Fruit fly (Drosophila melanogaster) whole organism, pupa: ENCODE results near the gene CG31077.

Experiments used
- CG10348 ChIP-seq: fragments of 200-800 bp; sonication (Bioruptor generic); IDR thresholded peaks from 2 replicates; pipeline ENCODE4 v1.3.6; 2022; ENCODE audit warnings: missing biosample characterization, missing genetic modification characterization
- CG12605 ChIP-seq: fragments of 200-800 bp; sonication (Bioruptor generic); IDR thresholded peaks from 2 replicates; pipeline ENCODE4 v1.3.6; 2022; ENCODE audit warnings: missing biosample characterization, missing genetic modification characterization
- CG15710 ChIP-seq: fragments of 200-800 bp; sonication (Bioruptor generic); optimal IDR thresholded peaks from 2 replicates; lab custom pipeline; 2018; ENCODE audit warnings: missing biosample characterization, mild to moderate bottlenecking, missing genetic modification characterization, moderate library complexity
- CG32121 ChIP-seq: fragments of 200-800 bp; sonication (Bioruptor generic); IDR thresholded peaks from 2 replicates; pipeline ENCODE4 v1.3.6; 2022; ENCODE audit warnings: missing biosample characterization, missing genetic modification characterization
- CG4496 ChIP-seq: fragments of 200-800 bp; sonication (Bioruptor generic); IDR thresholded peaks from 3 replicates; pipeline ENCODE4 v1.3.6; 2022; ENCODE audit warnings: missing biosample characterization, missing genetic modification characterization
- CG8159 ChIP-seq: fragments of 200-800 bp; sonication (Bioruptor generic); optimal IDR thresholded peaks from 3 replicates; lab custom pipeline; 2018; ENCODE audit warnings: missing biosample characterization, mild to moderate bottlenecking, missing genetic modification characterization, moderate library complexity
- CG8301 ChIP-seq: fragments of 200-800 bp; sonication (Bioruptor generic); optimal IDR thresholded peaks from 2 replicates; lab custom pipeline; 2018; ENCODE audit warnings: missing biosample characterization, mild to moderate bottlenecking, missing genetic modification characterization
- CG9948 ChIP-seq: fragments of 200-800 bp; sonication (Bioruptor generic); optimal IDR thresholded peaks from 2 replicates; lab custom pipeline; 2018; ENCODE audit warnings: missing biosample characterization, mild to moderate bottlenecking, missing genetic modification characterization, moderate library complexity
- EcR ChIP-seq: fragments of 200-800 bp; sonication (Bioruptor generic); optimal IDR thresholded peaks from 3 replicates; lab custom pipeline; 2019; ENCODE audit warnings: missing biosample characterization, missing genetic modification characterization, mild to moderate bottlenecking, moderate library complexity, missing genetic modification reagents
- Pif1B ChIP-seq: fragments of 200-800 bp; sonication (Bioruptor generic); optimal IDR thresholded peaks from 3 replicates; lab custom pipeline; 2016; ENCODE audit warnings: missing biosample characterization, missing genetic modification characterization
- Snoo ChIP-seq: fragments of 200-800 bp; sonication (Bioruptor generic); optimal IDR thresholded peaks from 3 replicates; lab custom pipeline; 2017; ENCODE audit warnings: missing biosample characterization, mild to moderate bottlenecking, missing genetic modification characterization, inconsistent platforms
- fd96Ca ChIP-seq: fragments of 200-800 bp; sonication (Bioruptor generic); IDR thresholded peaks from 3 replicates; pipeline ENCODE4 v1.3.6; 2022; ENCODE audit warnings: missing biosample characterization, missing genetic modification characterization
- gl ChIP-seq: fragments of 200-800 bp; sonication (Bioruptor generic); optimal IDR thresholded peaks from 2 replicates; lab custom pipeline; 2018; ENCODE audit warnings: missing biosample characterization, mild to moderate bottlenecking, missing genetic modification characterization

DNA sequence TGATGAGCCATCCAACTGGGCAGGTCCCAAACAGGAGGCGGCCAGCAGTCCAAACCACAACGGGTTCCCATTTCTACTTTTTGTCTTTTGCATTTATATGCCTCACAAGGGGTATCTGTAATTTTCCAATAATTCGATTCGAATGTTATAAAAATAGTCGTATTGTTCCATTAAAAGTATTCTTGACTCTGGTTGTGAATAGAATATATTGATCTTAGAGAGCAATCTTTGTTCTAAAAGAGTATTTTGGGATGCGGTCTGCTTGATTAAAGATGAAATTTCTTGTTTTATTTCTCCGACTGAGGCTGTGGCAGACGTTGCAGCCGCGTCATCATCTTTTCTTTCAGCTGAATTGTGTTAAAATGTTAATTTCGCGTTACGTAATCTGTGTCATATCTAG lies 34.4 kb downstream of the CG31077 start:
- TF ChIP-seq CG10348 (GFP tag; lab: Robert Waterston, UW) (no peak), CG4496 (GFP tag; lab: Robert Waterston, UW) (0 out of 3 replicates have a peak, but pooled peaks have one; percentile 17), CG8159 (no peak), CG9948 (tag; lab: Kevin White, UChicago) (no peak), gl (tag; lab: Kevin White, UChicago) (no peak), CG15710 (no peak), Pif1B (GFP tag; lab: Kevin White, UChicago) (no peak), fd96Ca (GFP tag; lab: Robert Waterston, UW) (no peak), CG32121 (GFP tag; lab: Robert Waterston, UW) (no peak), CG8301 (tag; lab: Kevin White, UChicago) (peak; percentile 55), Snoo (tag; lab: Kevin White, UChicago) (no peak), EcR (GFP tag; lab: Kevin White, UChicago) (no peak), CG12605 (GFP tag; lab: Robert Waterston, UW) (no peak)
